Worm (Caenorhabditis elegans): ENCODE data around the gene C56E6.7.

ce11 chrII:6523940-6524339 is 7.6 kb downstream of the C56E6.7 start:
- TF ChIP-seq aly-2 (tag; optimal IDR thresholded peaks at IDR 0.05) (no peak), nhr-237 (tag; optimal IDR thresholded peaks at IDR 0.05) (no peak)

All from whole organism, L3 larva.